Worm (Caenorhabditis elegans) whole organism, L2 larva: ENCODE results near the gene M03D4.3.

ENCODE experiments used
- C34F6.9 ChIP-seq: fragments of 150-350 bp; optimal IDR thresholded peaks from 2 replicates; lab custom pipeline; 2014; ENCODE audit warnings: missing biosample characterization, missing genetic modification characterization
- F13H6.1 ChIP-seq: sonication (generic microtip); optimal IDR thresholded peaks from 2 replicates; lab custom pipeline; 2016; ENCODE audit warnings: missing genetic modification characterization, missing compliant biosample characterization
- Y55F3AM.14 ChIP-seq: fragments of 200-800 bp; sonication (Bioruptor generic); optimal IDR thresholded peaks from 2 replicates; lab custom pipeline; 2018; ENCODE audit warnings: mild to moderate bottlenecking, missing genetic modification characterization, missing compliant biosample characterization
- ZK546.5 ChIP-seq: sonication (generic microtip); optimal IDR thresholded peaks from 2 replicates; lab custom pipeline; 2017; ENCODE audit warnings: missing biosample characterization, missing genetic modification characterization
- alr-1 ChIP-seq: fragments of 150-350 bp; optimal IDR thresholded peaks from 2 replicates; lab custom pipeline; 2014; ENCODE audit warnings: missing biosample characterization, missing genetic modification characterization
- aly-2 ChIP-seq: fragments of 150-350 bp; optimal IDR thresholded peaks from 2 replicates; lab custom pipeline; 2014; ENCODE audit warnings: missing biosample characterization, missing genetic modification characterization
- blmp-1 ChIP-seq: sonication (generic microtip); optimal IDR thresholded peaks from 2 replicates; lab custom pipeline; 2017; ENCODE audit warnings: missing genetic modification characterization, mild to moderate bottlenecking, missing compliant biosample characterization, antibody characterized with exemption, moderate library complexity; ENCODE audit not compliant: insufficient read depth
- ceh-16 ChIP-seq: fragments of 150-350 bp; optimal IDR thresholded peaks from 2 replicates; lab custom pipeline; 2014; ENCODE audit warnings: missing biosample characterization, missing genetic modification characterization
- ceh-82 ChIP-seq: fragments of 150-350 bp; optimal IDR thresholded peaks from 2 replicates; lab custom pipeline; 2014; ENCODE audit warnings: missing biosample characterization, missing genetic modification characterization
- crh-2 ChIP-seq: sonication (generic microtip); optimal IDR thresholded peaks from 2 replicates; lab custom pipeline; 2017; ENCODE audit warnings: missing biosample characterization, missing genetic modification characterization
- egl-27 ChIP-seq: sonication (generic microtip); optimal IDR thresholded peaks from 3 replicates; lab custom pipeline; 2017; ENCODE audit warnings: missing biosample characterization, missing genetic modification reagents, missing genetic modification characterization
- elt-1 ChIP-seq: fragments of 150-350 bp; optimal IDR thresholded peaks from 2 replicates; lab custom pipeline; 2014; ENCODE audit warnings: missing biosample characterization, missing genetic modification characterization
- elt-3 ChIP-seq: sonication (generic microtip); optimal IDR thresholded peaks from 2 replicates; lab custom pipeline; 2017; ENCODE audit warnings: missing biosample characterization, missing genetic modification characterization
- fos-1 ChIP-seq: fragments of 150-350 bp; optimal IDR thresholded peaks from 2 replicates; lab custom pipeline; 2014; ENCODE audit warnings: missing biosample characterization, missing genetic modification characterization
- gmeb-1 ChIP-seq: fragments of 150-350 bp; optimal IDR thresholded peaks from 2 replicates; lab custom pipeline; 2014; ENCODE audit warnings: missing biosample characterization, missing genetic modification characterization
- lin-11 ChIP-seq: fragments of 150-350 bp; sonication (generic microtip); optimal IDR thresholded peaks from 2 replicates; lab custom pipeline; 2014; ENCODE audit warnings: missing biosample characterization, missing genetic modification characterization, inconsistent platforms, mixed read lengths
- lin-13 ChIP-seq: fragments of 150-350 bp; optimal IDR thresholded peaks from 2 replicates; lab custom pipeline; 2014; ENCODE audit warnings: missing biosample characterization, missing genetic modification reagents, missing genetic modification characterization
- lsy-2 ChIP-seq, 2 experiments: fragments of 150-350 bp in 1 of 2; sonication (generic microtip) in 1 of 2; optimal IDR thresholded peaks; 2 replicates each; lab custom pipeline; 2014 to 2017; ENCODE audit warnings: missing biosample characterization in 2 of 2, missing genetic modification characterization in 2 of 2
- mab-5 ChIP-seq: fragments of 150-350 bp; optimal IDR thresholded peaks from 2 replicates; lab custom pipeline; 2014; ENCODE audit warnings: missing biosample characterization, missing genetic modification characterization
- mbf-1 ChIP-seq: sonication (generic microtip); optimal IDR thresholded peaks from 2 replicates; lab custom pipeline; 2017; ENCODE audit warnings: missing biosample characterization, missing genetic modification characterization
- mdl-1 ChIP-seq, 2 experiments: fragments of 150-350 bp in 1 of 2; sonication (generic microtip) in 1 of 2; optimal IDR thresholded peaks; 2 replicates each; lab custom pipeline; 2017; ENCODE audit warnings: missing biosample characterization in 2 of 2, missing genetic modification characterization in 2 of 2
- nhr-10 ChIP-seq: sonication (generic microtip); optimal IDR thresholded peaks from 2 replicates; lab custom pipeline; 2017; ENCODE audit warnings: missing biosample characterization, missing genetic modification characterization
- nhr-11 ChIP-seq: fragments of 150-350 bp; optimal IDR thresholded peaks from 2 replicates; lab custom pipeline; 2014; ENCODE audit warnings: missing biosample characterization, missing genetic modification characterization
- nhr-12 ChIP-seq: fragments of 150-350 bp; optimal IDR thresholded peaks from 2 replicates; lab custom pipeline; 2014; ENCODE audit warnings: missing biosample characterization, missing genetic modification characterization
- nhr-129 ChIP-seq: fragments of 150-350 bp; optimal IDR thresholded peaks from 2 replicates; lab custom pipeline; 2014; ENCODE audit warnings: missing biosample characterization, missing genetic modification characterization
- nhr-21 ChIP-seq: fragments of 150-350 bp; optimal IDR thresholded peaks from 2 replicates; lab custom pipeline; 2014; ENCODE audit warnings: missing biosample characterization, missing genetic modification characterization
- nhr-23 ChIP-seq: fragments of 150-350 bp; optimal IDR thresholded peaks from 2 replicates; lab custom pipeline; 2014; ENCODE audit warnings: missing biosample characterization, missing genetic modification reagents, missing genetic modification characterization
- nhr-237 ChIP-seq: fragments of 150-350 bp; optimal IDR thresholded peaks from 2 replicates; lab custom pipeline; 2014; ENCODE audit warnings: missing biosample characterization, missing genetic modification characterization
- nhr-25 ChIP-seq: fragments of 150-350 bp; sonication (generic microtip); optimal IDR thresholded peaks from 3 replicates; lab custom pipeline; 2014; ENCODE audit warnings: missing biosample characterization, missing genetic modification characterization
- nhr-6 ChIP-seq: fragments of 150-350 bp; optimal IDR thresholded peaks from 2 replicates; lab custom pipeline; 2014; ENCODE audit warnings: missing biosample characterization, missing genetic modification characterization
- nhr-77 ChIP-seq: fragments of 150-350 bp; optimal IDR thresholded peaks from 2 replicates; lab custom pipeline; 2014; ENCODE audit warnings: missing biosample characterization, missing genetic modification characterization
- sem-4 ChIP-seq: fragments of 150-350 bp; optimal IDR thresholded peaks from 2 replicates; lab custom pipeline; 2014; ENCODE audit warnings: missing biosample characterization, missing genetic modification reagents, missing genetic modification characterization
- skn-1 ChIP-seq: sonication (generic microtip); optimal IDR thresholded peaks from 2 replicates; lab custom pipeline; 2017; ENCODE audit warnings: missing biosample characterization, missing genetic modification characterization
- sma-3 ChIP-seq: sonication (generic microtip); optimal IDR thresholded peaks from 2 replicates; lab custom pipeline; 2016; ENCODE audit warnings: missing genetic modification reagents, missing genetic modification characterization, missing compliant biosample characterization
- sma-9 ChIP-seq, 2 experiments: fragments of 150-350 bp in 1 of 2; sonication (generic microtip) in 1 of 2; optimal IDR thresholded peaks; 2 replicates each; lab custom pipeline; 2014 to 2016; ENCODE audit warnings: missing genetic modification characterization in 2 of 2, mild to moderate bottlenecking in 1 of 2, missing biosample characterization in 1 of 2, missing compliant biosample characterization in 1 of 2, missing genetic modification reagents in 1 of 2, moderate library complexity in 1 of 2
- snpc-4 ChIP-seq: fragments of 150-350 bp; optimal IDR thresholded peaks from 2 replicates; lab custom pipeline; 2014; ENCODE audit warnings: missing biosample characterization, missing genetic modification characterization
- unc-39 ChIP-seq: fragments of 150-350 bp; optimal IDR thresholded peaks from 2 replicates; lab custom pipeline; 2014; ENCODE audit warnings: missing biosample characterization, missing genetic modification characterization
- unc-55 ChIP-seq: fragments of 150-350 bp; sonication (generic microtip); optimal IDR thresholded peaks from 3 replicates; lab custom pipeline; 2014; ENCODE audit warnings: missing biosample characterization, missing genetic modification reagents, missing genetic modification characterization
- unc-62 ChIP-seq: fragments of 150-350 bp; optimal IDR thresholded peaks from 2 replicates; lab custom pipeline; 2014; ENCODE audit warnings: missing biosample characterization, missing genetic modification reagents, missing genetic modification characterization
- zag-1 ChIP-seq: fragments of 150-350 bp; optimal IDR thresholded peaks from 2 replicates; lab custom pipeline; 2014; ENCODE audit warnings: missing biosample characterization, missing genetic modification characterization
- ztf-1 ChIP-seq: fragments of 200-800 bp; sonication (Bioruptor generic); conservative IDR thresholded peaks from 2 replicates; pipeline ENCODE4 v1.3.6; 2022; ENCODE audit warnings: missing genetic modification characterization, missing compliant biosample characterization
- ztf-11 ChIP-seq: sonication (generic microtip); optimal IDR thresholded peaks from 2 replicates; lab custom pipeline; 2017; ENCODE audit warnings: missing biosample characterization, missing genetic modification characterization
- ztf-4 ChIP-seq: fragments of 150-350 bp; optimal IDR thresholded peaks from 2 replicates; lab custom pipeline; 2014; ENCODE audit warnings: missing biosample characterization, missing genetic modification characterization

Gene M03D4.3

ce11 chrIV:6112291-6112690 lies at the start of gene M03D4.3:
Gene M03D4.3 (minus strand): TSS chrIV:6112391.
- TF ChIP-seq nhr-77 (tag; lab: Kevin White, UChicago) (no peak), ztf-1 (GFP tag; lab: Robert Waterston, UW) (no peak), blmp-1 (no peak), mdl-1 (tag; optimal IDR thresholded peaks at IDR 0.05; lab: Kevin White, UChicago) (no peak), gmeb-1 (tag; lab: Kevin White, UChicago) (no peak), ceh-82 (tag; lab: Kevin White, UChicago) (no peak)

DNA sequence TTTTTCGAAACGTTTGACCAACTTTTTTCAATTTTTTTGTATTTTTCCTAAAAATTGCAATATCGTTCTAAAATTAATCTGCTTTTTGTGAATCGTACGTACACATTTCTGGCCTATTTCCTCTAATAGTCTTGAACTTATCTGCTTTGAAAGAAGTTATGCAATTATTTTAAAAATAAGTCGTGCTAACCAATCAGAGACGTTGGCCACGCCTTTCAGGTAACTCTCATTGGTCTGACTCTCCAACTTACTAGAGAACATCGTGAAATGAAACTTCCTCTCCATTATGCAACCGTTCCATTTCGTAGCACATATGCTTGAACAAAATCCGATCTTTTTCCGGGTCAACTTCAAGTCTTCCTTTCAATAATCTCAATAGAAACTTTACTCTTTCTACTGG lies 47.4 kb upstream of the M03D4.3 start:
- TF ChIP-seq alr-1 (tag; lab: Kevin White, UChicago): no peak
- no peak for TF ChIP-seq F13H6.1
- TF ChIP-seq lin-13: no peak
- TF ChIP-seq elt-1: no peak
- no peak for TF ChIP-seq blmp-1
- TF ChIP-seq C34F6.9 (tag; lab: Kevin White, UChicago): no peak
- TF ChIP-seq lin-11 (tag; lab: Kevin White, UChicago): no peak
- no peak for TF ChIP-seq nhr-10
- TF ChIP-seq nhr-25 (tag; lab: Kevin White, UChicago): no peak
- no peak for TF ChIP-seq mab-5
- no peak for TF ChIP-seq sma-9 (GFP tag; optimal IDR thresholded peaks at IDR 0.05; lab: Kevin White, UChicago)
- TF ChIP-seq sma-9 (tag; optimal IDR thresholded peaks at IDR 0.05; lab: Kevin White, UChicago): no peak
- TF ChIP-seq nhr-11 (tag; lab: Kevin White, UChicago): no peak
- no peak for TF ChIP-seq nhr-6
- no peak for TF ChIP-seq ztf-4 (tag; lab: Kevin White, UChicago)
- no peak for TF ChIP-seq nhr-23 (tag; lab: Kevin White, UChicago)
- TF ChIP-seq, all 48 proteins: peak for 0

ce11 chrIV:6156833-6157232 lies 44.6 kb upstream of the M03D4.3 start, which contains the start of gene C11D2.4:
Gene C11D2.4 (minus strand): TSS chrIV:6156960.
- TF ChIP-seq zag-1 (tag; lab: Kevin White, UChicago) (no peak), Y55F3AM.14 (GFP tag; lab: Kevin White, UChicago) (no peak), F13H6.1 (peak; percentile 2), nhr-12 (tag; lab: Kevin White, UChicago) (no peak), ztf-11 (tag; lab: Kevin White, UChicago) (no peak), C34F6.9 (tag; lab: Kevin White, UChicago) (peak; percentile 66), lsy-2 (tag; optimal IDR thresholded peaks at IDR 0.05; lab: Kevin White, UChicago) (peak; percentile 13 to 72), sem-4 (tag; lab: Kevin White, UChicago) (no peak), sma-3 (GFP tag; lab: Kevin White, UChicago) (peak; percentile 46), elt-1 (no peak), nhr-23 (tag; lab: Kevin White, UChicago) (no peak), elt-3 (tag; lab: Kevin White, UChicago) (no peak), nhr-237 (tag; lab: Kevin White, UChicago) (no peak), ZK546.5 (tag; lab: Kevin White, UChicago) (no peak), mdl-1 (tag; optimal IDR thresholded peaks at IDR 0.05; lab: Kevin White, UChicago) (no peak), ztf-1 (GFP tag; lab: Robert Waterston, UW) (no peak), nhr-25 (tag; lab: Kevin White, UChicago) (no peak), ceh-82 (tag; lab: Kevin White, UChicago) (no peak), nhr-77 (tag; lab: Kevin White, UChicago) (no peak), mab-5 (no peak), blmp-1 (no peak), lin-13 (peak; percentile 50), nhr-10 (no peak), aly-2 (tag; lab: Kevin White, UChicago) (no peak), egl-27 (no peak), sma-9 (GFP tag; optimal IDR thresholded peaks at IDR 0.05; lab: Kevin White, UChicago) (peak; percentile 26), sma-9 (tag; optimal IDR thresholded peaks at IDR 0.05; lab: Kevin White, UChicago) (no peak), gmeb-1 (tag; lab: Kevin White, UChicago) (peak; percentile 67), mbf-1 (tag; lab: Kevin White, UChicago) (no peak), unc-55 (GFP tag; lab: Kevin White, UChicago) (peak; percentile 59), ztf-4 (tag; lab: Kevin White, UChicago) (peak; percentile 24), unc-62 (GFP tag; lab: Kevin White, UChicago) (no peak), skn-1 (tag; lab: Kevin White, UChicago) (no peak), snpc-4 (tag; lab: Kevin White, UChicago) (no peak), nhr-129 (no peak), lin-11 (tag; lab: Kevin White, UChicago) (no peak), ceh-16 (tag; lab: Kevin White, UChicago) (no peak), nhr-6 (no peak), crh-2 (tag; lab: Kevin White, UChicago) (peak; percentile 44), nhr-11 (tag; lab: Kevin White, UChicago) (no peak), fos-1 (tag; lab: Kevin White, UChicago) (no peak), alr-1 (tag; lab: Kevin White, UChicago) (no peak), unc-39 (tag; lab: Kevin White, UChicago) (no peak), nhr-21 (tag; lab: Kevin White, UChicago) (no peak)
